Worm (Caenorhabditis elegans): Measurements from ENCODE around the gene Y61A9LA.4.

ce11 chrV:4580594-4580993 lies 20.1 kb downstream of the Y61A9LA.4 start:
- TF ChIP-seq grh-1 (GFP tag; IDR thresholded peaks at IDR 0.05) (no peak), pax-3 (tag; optimal IDR thresholded peaks at IDR 0.05) (no peak), elt-3 (tag; optimal IDR thresholded peaks at IDR 0.05) (no peak), mep-1 (tag; optimal IDR thresholded peaks at IDR 0.05) (no peak), lin-15B (tag; optimal IDR thresholded peaks at IDR 0.05) (no peak), ceh-63 (GFP tag; optimal IDR thresholded peaks at IDR 0.05) (no peak), C04F5.9 (tag; optimal IDR thresholded peaks at IDR 0.05) (no peak), jun-1 (tag; optimal IDR thresholded peaks at IDR 0.05) (no peak), unc-130 (tag; optimal IDR thresholded peaks at IDR 0.05) (no peak), blmp-1 (tag; optimal IDR thresholded peaks at IDR 0.05) (no peak), mab-9 (GFP tag; IDR thresholded peaks at IDR 0.05) (no peak), lir-3 (tag; optimal IDR thresholded peaks at IDR 0.05; ENCODE audit: poor library complexity) (no peak), aha-1 (tag; optimal IDR thresholded peaks at IDR 0.05) (no peak)
